Fruit fly (Drosophila melanogaster): ENCODE results near the gene TkR99D.
A peak's percentile ranks its signal among the peaks of the same experiment; 100 is the strongest.

Gene TkR99D

dm6 chr3R:29903775-29904356 lies 65.4 kb downstream of the TkR99D start, which contains the start of gene CG15517 (continued):
- TF ChIP-seq CG2678 (tag; optimal IDR thresholded peaks at IDR 0.05): peak; percentile 15
- no peak for TF ChIP-seq repo (GFP tag; optimal IDR thresholded peaks at IDR 0.05)
- TF ChIP-seq wek (GFP tag; optimal IDR thresholded peaks at IDR 0.05): no peak
- no peak for TF ChIP-seq CG7987 (GFP tag; optimal IDR thresholded peaks at IDR 0.05)
- TF ChIP-seq Antp (GFP tag; optimal IDR thresholded peaks at IDR 0.05): no peak
- 0 out of 2 replicates have a peak, but pooled peaks have one; percentile 9 for TF ChIP-seq CG3847 (GFP tag; IDR thresholded peaks at IDR 0.05)
- no peak for TF ChIP-seq Oaz (GFP tag; IDR thresholded peaks at IDR 0.05)
- TF ChIP-seq dmrt11E (tag; optimal IDR thresholded peaks at IDR 0.05): no peak
- no peak for TF ChIP-seq Dad (GFP tag; optimal IDR thresholded peaks at IDR 0.05)
- peak; percentile 6 for TF ChIP-seq unpg (GFP tag; optimal IDR thresholded peaks at IDR 0.05)
- no peak for TF ChIP-seq Camta (GFP tag; optimal IDR thresholded peaks at IDR 0.05)
- no peak for TF ChIP-seq CG1832 (GFP tag; optimal IDR thresholded peaks at IDR 0.05)
- no peak for TF ChIP-seq BtbVII (GFP tag; optimal IDR thresholded peaks at IDR 0.05)
- peak; percentile 2 for TF ChIP-seq Dp (GFP tag; optimal IDR thresholded peaks at IDR 0.05)
- TF ChIP-seq CG14965 (GFP tag; optimal IDR thresholded peaks at IDR 0.05; ENCODE audit: borderline replicate concordance): no peak
- TF ChIP-seq CG4282 (GFP tag; optimal IDR thresholded peaks at IDR 0.05): no peak
- no peak for TF ChIP-seq CG4854 (GFP tag; optimal IDR thresholded peaks at IDR 0.05)
- no peak for TF ChIP-seq chm (GFP tag; IDR thresholded peaks at IDR 0.05)
- no peak for TF ChIP-seq row (GFP tag; IDR thresholded peaks at IDR 0.05)
- no peak for TF ChIP-seq CG6683 (GFP tag; optimal IDR thresholded peaks at IDR 0.05)
- TF ChIP-seq grn (GFP tag; optimal IDR thresholded peaks at IDR 0.05): no peak
- TF ChIP-seq CG2129 (GFP tag; IDR thresholded peaks at IDR 0.05; ENCODE audit: partially characterized antibody): no peak
- TF ChIP-seq Six4 (GFP tag; optimal IDR thresholded peaks at IDR 0.05): no peak
- no peak for TF ChIP-seq Asciz (GFP tag; optimal IDR thresholded peaks at IDR 0.05)
- peak; percentile 3 for TF ChIP-seq trem (tag; optimal IDR thresholded peaks at IDR 0.05)
- TF ChIP-seq Dip2 (GFP tag; IDR thresholded peaks at IDR 0.05): peak; percentile 18; the same call in 1 of the 2 replicates
- no peak for TF ChIP-seq CG6272 (GFP tag; IDR thresholded peaks at IDR 0.05)
- no peak for TF ChIP-seq CG17802 (tag; optimal IDR thresholded peaks at IDR 0.05)
- TF ChIP-seq Hr78 (GFP tag; optimal IDR thresholded peaks at IDR 0.05): no peak
- no peak for TF ChIP-seq CG15601 (tag; optimal IDR thresholded peaks at IDR 0.05)
- peak; percentile 32 for TF ChIP-seq grau (tag; optimal IDR thresholded peaks at IDR 0.05)
- TF ChIP-seq Meics (GFP tag; optimal IDR thresholded peaks at IDR 0.05): no peak
- no peak for TF ChIP-seq otp (GFP tag; IDR thresholded peaks at IDR 0.05)
- TF ChIP-seq chif (GFP tag; optimal IDR thresholded peaks at IDR 0.05): no peak
- no peak for TF ChIP-seq kah (GFP tag; optimal IDR thresholded peaks at IDR 0.05)
- TF ChIP-seq eyg (GFP tag; optimal IDR thresholded peaks at IDR 0.05): no peak
- no peak for TF ChIP-seq Lpt (GFP tag; optimal IDR thresholded peaks at IDR 0.05)
- TF ChIP-seq Dip3 (GFP tag; optimal IDR thresholded peaks at IDR 0.05): no peak
- peak; percentile 95 for TF ChIP-seq CTCF (GFP tag; optimal IDR thresholded peaks at IDR 0.05)
- peak; percentile 43; the same call in 1 of the 2 replicates for TF ChIP-seq Ptx1 (GFP tag; IDR thresholded peaks at IDR 0.05)
- no peak for TF ChIP-seq lilli (GFP tag; optimal IDR thresholded peaks at IDR 0.05)
- no peak for TF ChIP-seq CG12071 (GFP tag; optimal IDR thresholded peaks at IDR 0.05)
- peak; percentile 13 for TF ChIP-seq Fer1 (GFP tag; optimal IDR thresholded peaks at IDR 0.05)
- no peak for TF ChIP-seq NC2β (GFP tag; optimal IDR thresholded peaks at IDR 0.05)
- no peak for TF ChIP-seq CG9797 (GFP tag; optimal IDR thresholded peaks at IDR 0.05)
- no peak for TF ChIP-seq CG34224 (GFP tag; IDR thresholded peaks at IDR 0.05; ENCODE audit: partially characterized antibody)
- no peak for TF ChIP-seq CG10321 (GFP tag; IDR thresholded peaks at IDR 0.05)
- no peak for TF ChIP-seq al (GFP tag; IDR thresholded peaks at IDR 0.05)
- 0 out of 2 replicates have a peak, but pooled peaks have one; percentile 6 for TF ChIP-seq CG31224 (GFP tag; IDR thresholded peaks at IDR 0.05)
- TF ChIP-seq seq (GFP tag; IDR thresholded peaks at IDR 0.05): no peak
- TF ChIP-seq Fer3 (tag; optimal IDR thresholded peaks at IDR 0.05): peak; percentile 17
